Worm (Caenorhabditis elegans): Measurements from ENCODE around the gene grl-21.

grl-21 gene

DNA sequence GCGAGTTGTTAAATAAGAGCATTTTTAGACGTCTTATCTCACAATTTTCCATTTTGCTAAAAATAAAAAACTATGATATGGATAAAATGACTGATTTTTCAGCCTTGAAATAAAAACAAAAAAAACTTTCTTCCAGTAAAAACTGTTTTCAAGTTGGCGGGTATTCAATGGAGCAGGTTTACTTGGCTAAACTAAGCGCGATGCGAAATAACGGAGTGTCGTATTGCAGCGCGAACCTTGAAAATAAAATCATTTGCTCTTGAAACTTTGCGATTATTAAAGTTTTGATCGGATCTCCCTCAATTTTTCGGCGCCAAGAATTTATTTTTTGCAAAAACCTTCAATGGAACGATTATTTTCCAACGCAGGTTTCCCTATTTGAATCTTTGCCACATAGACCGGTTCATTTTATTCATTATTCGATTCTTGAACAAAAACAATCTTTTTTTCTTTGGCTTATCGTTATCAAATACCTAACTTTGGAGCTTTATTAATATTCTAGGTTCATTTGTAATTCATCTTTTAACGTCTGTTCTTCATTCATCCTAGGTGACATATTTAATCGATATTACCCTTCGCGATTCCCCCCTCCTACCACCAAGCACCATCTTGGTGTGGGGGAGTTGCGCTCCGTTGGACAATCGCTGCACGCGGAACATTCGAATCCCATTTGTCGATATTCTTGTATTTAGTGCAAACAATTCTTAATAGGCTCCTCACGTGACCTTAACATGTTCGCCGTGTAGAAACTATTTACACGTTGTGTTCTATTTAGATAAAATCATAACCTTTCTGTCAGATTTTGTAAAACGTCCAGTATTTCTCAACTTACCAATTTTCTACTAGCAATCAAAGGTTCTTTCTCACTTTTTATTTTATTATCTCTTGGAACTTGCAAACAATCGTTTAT, 2.5 kb upstream of the grl-21 start, which contains the start of the genes orc-5 and cyb-1 (continued):
- no peak for TF ChIP-seq nhr-12 (tag; optimal IDR thresholded peaks at IDR 0.05)
- no peak for TF ChIP-seq elt-3 (tag; optimal IDR thresholded peaks at IDR 0.05)
- TF ChIP-seq mdl-1 (tag; optimal IDR thresholded peaks at IDR 0.05) = peak in 1 of 2 experiments; percentile 19
- TF ChIP-seq nhr-237 (tag; optimal IDR thresholded peaks at IDR 0.05) = no peak
- TF ChIP-seq lin-39 (tag; optimal IDR thresholded peaks at IDR 0.05) = no peak
- no peak for TF ChIP-seq ceh-16 (tag; optimal IDR thresholded peaks at IDR 0.05)
- TF ChIP-seq ama-1 (optimal IDR thresholded peaks at IDR 0.05) = no peak
- TF ChIP-seq C34F6.9 (tag; optimal IDR thresholded peaks at IDR 0.05) = peak; percentile 77
- TF ChIP-seq unc-39 (tag; optimal IDR thresholded peaks at IDR 0.05) = no peak
- no peak for TF ChIP-seq mbf-1 (tag; optimal IDR thresholded peaks at IDR 0.05)
- peak; percentile 33 for TF ChIP-seq nhr-21 (tag; optimal IDR thresholded peaks at IDR 0.05)
- no peak for TF ChIP-seq unc-62 (GFP tag; optimal IDR thresholded peaks at IDR 0.05)
- no peak for TF ChIP-seq skn-1 (tag; optimal IDR thresholded peaks at IDR 0.05)
- TF ChIP-seq ceh-82 (tag; optimal IDR thresholded peaks at IDR 0.05) = peak; percentile 14
- TF ChIP-seq crh-2 (tag; optimal IDR thresholded peaks at IDR 0.05) = peak; percentile 88
- TF ChIP-seq nhr-23 (tag; optimal IDR thresholded peaks at IDR 0.05) = no peak

DNA sequence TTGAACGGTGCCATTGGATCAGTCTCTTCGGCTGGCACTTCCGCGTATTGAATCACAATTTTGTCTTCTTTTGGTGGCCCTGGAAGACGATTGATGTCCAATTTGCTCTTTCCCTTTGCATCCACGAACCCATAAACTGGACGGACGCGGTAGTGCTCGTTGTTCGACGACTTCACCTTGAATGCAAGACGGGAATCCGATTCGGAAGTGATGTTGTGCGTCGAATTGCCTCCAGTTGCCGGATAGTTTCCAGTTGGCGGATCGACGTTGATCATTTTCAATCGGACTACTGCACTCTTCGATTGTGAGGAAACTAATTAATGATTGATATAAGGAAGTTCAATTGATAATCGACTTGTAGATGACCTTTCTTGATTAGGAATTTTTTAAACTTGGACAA, 1.1 kb downstream of the grl-21 start, which contains the start of gene ssp-34:
Gene ssp-34 (minus strand): TSS at position 275 of the 400 bp plus-strand sequence.
- TF ChIP-seq ZK546.5 (tag; optimal IDR thresholded peaks at IDR 0.05) (no peak), Y55F3AM.14 (GFP tag; optimal IDR thresholded peaks at IDR 0.05) (no peak), nhr-10 (tag; optimal IDR thresholded peaks at IDR 0.05) (no peak), crh-2 (tag; optimal IDR thresholded peaks at IDR 0.05) (no peak), C34F6.9 (tag; optimal IDR thresholded peaks at IDR 0.05) (no peak), snpc-4 (tag; optimal IDR thresholded peaks at IDR 0.05) (no peak), ztf-1 (GFP tag; conservative IDR thresholded peaks at IDR 0.05) (no peak), skn-1 (tag; optimal IDR thresholded peaks at IDR 0.05) (no peak), zag-1 (tag; optimal IDR thresholded peaks at IDR 0.05) (no peak), nhr-23 (tag; optimal IDR thresholded peaks at IDR 0.05) (no peak), R02D3.7 (tag; optimal IDR thresholded peaks at IDR 0.05) (no peak), nhr-11 (tag; optimal IDR thresholded peaks at IDR 0.05) (no peak), gmeb-1 (tag; optimal IDR thresholded peaks at IDR 0.05) (no peak), fos-1 (tag; optimal IDR thresholded peaks at IDR 0.05) (no peak)

DNA sequence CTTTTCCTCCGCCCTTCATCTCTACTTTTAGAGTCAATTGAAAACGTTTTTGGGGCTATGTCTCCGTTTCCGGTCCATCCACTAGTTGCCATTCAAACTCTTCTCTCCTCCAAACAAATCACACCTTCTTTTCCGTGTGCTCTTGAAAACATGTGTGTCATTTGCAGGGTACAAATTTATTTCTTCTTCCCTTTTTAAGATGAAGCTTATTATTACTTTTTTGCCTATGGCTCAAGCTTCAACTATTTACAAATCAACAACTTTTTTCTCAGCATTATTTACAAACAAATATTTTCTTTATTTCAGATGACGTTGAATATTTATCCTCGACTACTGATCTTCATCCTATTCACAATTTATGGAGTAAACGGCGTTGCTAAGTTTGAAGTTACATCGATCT, 7.2 kb downstream of the grl-21 start, which contains the start of gene T25B9.3:
Gene T25B9.3 (plus strand): TSS at position 301 of the 400 bp plus-strand sequence.
- TF ChIP-seq ceh-16 (tag; optimal IDR thresholded peaks at IDR 0.05) (no peak), C34F6.9 (tag; optimal IDR thresholded peaks at IDR 0.05) (no peak), fos-1 (tag; optimal IDR thresholded peaks at IDR 0.05) (no peak), F13H6.1 (tag; optimal IDR thresholded peaks at IDR 0.05) (no peak), gmeb-1 (tag; optimal IDR thresholded peaks at IDR 0.05) (no peak), lin-13 (GFP tag; optimal IDR thresholded peaks at IDR 0.05) (no peak), nhr-23 (tag; optimal IDR thresholded peaks at IDR 0.05) (no peak), nhr-11 (tag; optimal IDR thresholded peaks at IDR 0.05) (no peak), elt-3 (tag; optimal IDR thresholded peaks at IDR 0.05) (no peak), Y55F3AM.14 (GFP tag; optimal IDR thresholded peaks at IDR 0.05) (no peak), ztf-1 (GFP tag; conservative IDR thresholded peaks at IDR 0.05) (no peak), lsy-2 (tag; optimal IDR thresholded peaks at IDR 0.05) (no peak), mab-5 (tag; optimal IDR thresholded peaks at IDR 0.05) (no peak), nhr-12 (tag; optimal IDR thresholded peaks at IDR 0.05) (no peak), unc-62 (GFP tag; optimal IDR thresholded peaks at IDR 0.05) (no peak), nhr-10 (tag; optimal IDR thresholded peaks at IDR 0.05) (no peak), zag-1 (tag; optimal IDR thresholded peaks at IDR 0.05) (no peak), crh-2 (tag; optimal IDR thresholded peaks at IDR 0.05) (no peak), nhr-129 (tag; optimal IDR thresholded peaks at IDR 0.05) (no peak), sma-9 (GFP tag; optimal IDR thresholded peaks at IDR 0.05) (no peak), sma-9 (tag; optimal IDR thresholded peaks at IDR 0.05) (no peak)

ce11 chrIV:10745332-10745731, 8.1 kb downstream of the grl-21 start:
- no peak for TF ChIP-seq ama-1 (optimal IDR thresholded peaks at IDR 0.05)
- TF ChIP-seq unc-62 (GFP tag; optimal IDR thresholded peaks at IDR 0.05) = no peak
- no peak for TF ChIP-seq alr-1 (tag; optimal IDR thresholded peaks at IDR 0.05)
- TF ChIP-seq lin-13 (GFP tag; optimal IDR thresholded peaks at IDR 0.05) = no peak
- no peak for TF ChIP-seq nhr-6 (tag; optimal IDR thresholded peaks at IDR 0.05)
- no peak for TF ChIP-seq ZK546.5 (tag; optimal IDR thresholded peaks at IDR 0.05)
